Worm (Caenorhabditis elegans): ENCODE data around the gene F26F2.4.
A peak's percentile ranks its signal among the peaks of the same experiment; 100 is the strongest.

The F26F2.4 gene

ce11 chrV:20545742-20546141 is 23.4 kb upstream of the F26F2.4 start:
- TF ChIP-seq gmeb-1 (tag; optimal IDR thresholded peaks at IDR 0.05) (no peak), fos-1 (tag; optimal IDR thresholded peaks at IDR 0.05) (peak; percentile 10)

- TF ChIP-seq sma-3 (GFP tag; optimal IDR thresholded peaks at IDR 0.05): no peak
- TF ChIP-seq dmd-4 (tag; optimal IDR thresholded peaks at IDR 0.05): no peak
- no peak for TF ChIP-seq unc-62 (GFP tag; optimal IDR thresholded peaks at IDR 0.05)
- TF ChIP-seq snpc-4 (tag; optimal IDR thresholded peaks at IDR 0.05): no peak
- TF ChIP-seq lsy-2 (tag; optimal IDR thresholded peaks at IDR 0.05): no peak
- no peak for TF ChIP-seq mab-5 (tag; optimal IDR thresholded peaks at IDR 0.05)
- TF ChIP-seq egl-27 (tag; optimal IDR thresholded peaks at IDR 0.05): no peak
- no peak for TF ChIP-seq nhr-23 (tag; optimal IDR thresholded peaks at IDR 0.05)
- TF ChIP-seq lin-11 (tag; optimal IDR thresholded peaks at IDR 0.05): no peak
- TF ChIP-seq blmp-1 (tag; optimal IDR thresholded peaks at IDR 0.05; ENCODE audit: insufficient read depth): no peak
- TF ChIP-seq fos-1 (tag; optimal IDR thresholded peaks at IDR 0.05): no peak
- no peak for TF ChIP-seq crh-2 (tag; optimal IDR thresholded peaks at IDR 0.05)
- TF ChIP-seq ztf-11 (tag; optimal IDR thresholded peaks at IDR 0.05): no peak
- TF ChIP-seq peb-1 (tag; optimal IDR thresholded peaks at IDR 0.05): no peak
- no peak for TF ChIP-seq zag-1 (tag; optimal IDR thresholded peaks at IDR 0.05)
- no peak for TF ChIP-seq gmeb-1 (tag; optimal IDR thresholded peaks at IDR 0.05)
- no peak for TF ChIP-seq nhr-21 (tag; optimal IDR thresholded peaks at IDR 0.05)
- no peak for TF ChIP-seq sma-9 (GFP tag; optimal IDR thresholded peaks at IDR 0.05)
- TF ChIP-seq sma-9 (tag; optimal IDR thresholded peaks at IDR 0.05): no peak
- TF ChIP-seq nhr-11 (tag; optimal IDR thresholded peaks at IDR 0.05): no peak
Measured at ce11 chrV:20547048-20547447, 22.0 kb upstream of the F26F2.4 start, which contains the start of gene Y38H6C.18. TSS of gene Y38H6C.18 (minus strand) at chrV:20547148.

- no peak for TF ChIP-seq sem-4 (tag; optimal IDR thresholded peaks at IDR 0.05)
- TF ChIP-seq ztf-11 (tag; optimal IDR thresholded peaks at IDR 0.05): no peak
- no peak for TF ChIP-seq aly-2 (tag; optimal IDR thresholded peaks at IDR 0.05)
- no peak for TF ChIP-seq nhr-6 (tag; optimal IDR thresholded peaks at IDR 0.05)
- TF ChIP-seq mbf-1 (tag; optimal IDR thresholded peaks at IDR 0.05): no peak
- TF ChIP-seq ztf-1 (GFP tag; conservative IDR thresholded peaks at IDR 0.05): no peak
Measured at ce11 chrV:20551096-20551495, 18.0 kb upstream of the F26F2.4 start, which contains the start of gene Y38H6C.20. TSS of gene Y38H6C.20 (minus strand) at chrV:20551196.

- TF ChIP-seq nhr-10 (tag; optimal IDR thresholded peaks at IDR 0.05) (no peak), C34F6.9 (tag; optimal IDR thresholded peaks at IDR 0.05) (no peak), gmeb-1 (tag; optimal IDR thresholded peaks at IDR 0.05) (no peak), egl-27 (tag; optimal IDR thresholded peaks at IDR 0.05) (no peak), elt-3 (tag; optimal IDR thresholded peaks at IDR 0.05) (no peak), unc-62 (GFP tag; optimal IDR thresholded peaks at IDR 0.05) (no peak), snpc-4 (tag; optimal IDR thresholded peaks at IDR 0.05) (no peak), sma-9 (GFP tag; optimal IDR thresholded peaks at IDR 0.05) (no peak), sma-9 (tag; optimal IDR thresholded peaks at IDR 0.05) (no peak), sem-4 (tag; optimal IDR thresholded peaks at IDR 0.05) (no peak), elt-1 (tag; optimal IDR thresholded peaks at IDR 0.05) (no peak)
Measured at ce11 chrV:20552971-20553370, 16.1 kb upstream of the F26F2.4 start, which contains the start of gene vmo-1. TSS of gene vmo-1 (minus strand) at chrV:20553071.

- TF ChIP-seq crh-2 (tag; optimal IDR thresholded peaks at IDR 0.05) (no peak), dmd-4 (tag; optimal IDR thresholded peaks at IDR 0.05) (no peak), egl-27 (tag; optimal IDR thresholded peaks at IDR 0.05) (no peak), ZK546.5 (tag; optimal IDR thresholded peaks at IDR 0.05) (no peak), lin-39 (tag; optimal IDR thresholded peaks at IDR 0.05) (no peak), nhr-23 (tag; optimal IDR thresholded peaks at IDR 0.05) (no peak), peb-1 (tag; optimal IDR thresholded peaks at IDR 0.05) (no peak), ztf-11 (tag; optimal IDR thresholded peaks at IDR 0.05) (no peak), R02D3.7 (tag; optimal IDR thresholded peaks at IDR 0.05) (no peak), nhr-10 (tag; optimal IDR thresholded peaks at IDR 0.05) (no peak), alr-1 (tag; optimal IDR thresholded peaks at IDR 0.05) (no peak), Y55F3AM.14 (GFP tag; optimal IDR thresholded peaks at IDR 0.05) (no peak), sem-4 (tag; optimal IDR thresholded peaks at IDR 0.05) (no peak), ama-1 (optimal IDR thresholded peaks at IDR 0.05) (no peak), sma-9 (GFP tag; optimal IDR thresholded peaks at IDR 0.05) (no peak), sma-9 (tag; optimal IDR thresholded peaks at IDR 0.05) (no peak), blmp-1 (tag; optimal IDR thresholded peaks at IDR 0.05; ENCODE audit: insufficient read depth) (no peak)
Measured at ce11 chrV:20555120-20555519, 14.0 kb upstream of the F26F2.4 start, which contains the start of gene Y38H6C.21. TSS of gene Y38H6C.21 (minus strand) at chrV:20555267.

All from whole organism, L2 larva.